Worm (Caenorhabditis elegans): ENCODE results near the gene prp-8.

- TF ChIP-seq ztf-23 (GFP tag; IDR thresholded peaks at IDR 0.05) (no peak), flt-1 (GFP tag; IDR thresholded peaks at IDR 0.05) (no peak), ref-1 (GFP tag; conservative IDR thresholded peaks at IDR 0.05) (no peak)
Measured at ce11 chrIII:8154423-8154822, 9.8 kb upstream of the prp-8 start.
